Fruit fly (Drosophila melanogaster): Measurements from ENCODE around the gene Muc68Ca.

dm6 chr3L:11586794-11587462 lies 33.0 kb downstream of the Muc68Ca start:
- TF ChIP-seq CG6854 (GFP tag; optimal IDR thresholded peaks at IDR 0.05) (no peak), Ets96B (tag; optimal IDR thresholded peaks at IDR 0.05) (no peak)

All from whole organism, prepupa.